Worm (Caenorhabditis elegans): Measurements from ENCODE around the gene ifc-1.

ifc-1 gene

ce11 chrV:2875422-2875821 is 5.8 kb upstream of the ifc-1 start, which contains the start of gene folt-2:
TSS of gene folt-2 (minus strand) at chrV:2875600.
- no peak for TF ChIP-seq unc-62 (GFP tag; optimal IDR thresholded peaks at IDR 0.05)

ce11 chrV:2876188-2876831 is 4.9 kb upstream of the ifc-1 start:
- no peak for TF ChIP-seq unc-62 (GFP tag; optimal IDR thresholded peaks at IDR 0.05)

- TF ChIP-seq unc-62 (GFP tag; optimal IDR thresholded peaks at IDR 0.05) = no peak
These were observed 3.7 kb upstream of the ifc-1 start, which contains the start of gene F37B4.10 for ce11 chrV:2877509-2877908. TSS of gene F37B4.10 (minus strand) at chrV:2877609.

ce11 chrV:2879801-2880200 is 1.4 kb upstream of the ifc-1 start, which contains the start of gene str-39:
TSS of gene str-39 (minus strand) at chrV:2879901.
- TF ChIP-seq unc-62 (GFP tag; optimal IDR thresholded peaks at IDR 0.05) = no peak

ce11 chrV:2880356-2880755 is 837 bp upstream of the ifc-1 start:
- TF ChIP-seq unc-62 (GFP tag; optimal IDR thresholded peaks at IDR 0.05) = no peak

ce11 chrV:2881565-2881964 is 372 bp downstream of the ifc-1 start:
- TF ChIP-seq unc-62 (GFP tag; optimal IDR thresholded peaks at IDR 0.05) = no peak

ce11 chrV:2883097-2883496 is 1.9 kb downstream of the ifc-1 start:
- TF ChIP-seq unc-62 (GFP tag; optimal IDR thresholded peaks at IDR 0.05) = no peak

ce11 chrV:2884411-2884810 is 3.2 kb downstream of the ifc-1 start, which contains the start of gene sre-24:
TSS of gene sre-24 (plus strand) at chrV:2884711.
- TF ChIP-seq unc-62 (GFP tag; optimal IDR thresholded peaks at IDR 0.05) = no peak

ce11 chrV:2888265-2888664 is 7.1 kb downstream of the ifc-1 start:
- no peak for TF ChIP-seq unc-62 (GFP tag; optimal IDR thresholded peaks at IDR 0.05)

- TF ChIP-seq unc-62 (GFP tag; optimal IDR thresholded peaks at IDR 0.05) = no peak
These were observed 7.5 kb downstream of the ifc-1 start, which contains the start of gene srw-4 for ce11 chrV:2888681-2889080. TSS of gene srw-4 (minus strand) at chrV:2888781.

ce11 chrV:2891927-2892326 is 10.7 kb downstream of the ifc-1 start, which contains the start of gene F37B4.15:
TSS of gene F37B4.15 (plus strand) at chrV:2892227.
- no peak for TF ChIP-seq unc-62 (GFP tag; optimal IDR thresholded peaks at IDR 0.05)

- no peak for TF ChIP-seq unc-62 (GFP tag; optimal IDR thresholded peaks at IDR 0.05)
These were observed 11.8 kb downstream of the ifc-1 start, which contains the start of gene srh-127 for ce11 chrV:2892976-2893375. TSS of gene srh-127 (plus strand) at chrV:2893276.

ce11 chrV:2896198-2896660 is 15.0 kb downstream of the ifc-1 start, which contains the start of gene pals-32:
TSS of gene pals-32 (plus strand) at chrV:2896610.
- no peak for TF ChIP-seq unc-62 (GFP tag; optimal IDR thresholded peaks at IDR 0.05)

ce11 chrV:2899867-2900266 is 18.7 kb downstream of the ifc-1 start, which contains the start of gene str-46:
TSS of gene str-46 (minus strand) at chrV:2899967.
- TF ChIP-seq unc-62 (GFP tag; optimal IDR thresholded peaks at IDR 0.05) = no peak

- no peak for TF ChIP-seq unc-62 (GFP tag; optimal IDR thresholded peaks at IDR 0.05)
These were observed 22.0 kb downstream of the ifc-1 start, which contains the start of gene C31B8.7 for ce11 chrV:2903227-2903626. TSS of gene C31B8.7 (minus strand) at chrV:2903327.

ce11 chrV:2909525-2909924 is 28.3 kb downstream of the ifc-1 start, which contains the start of gene zmp-3:
TSS of gene zmp-3 (minus strand) at chrV:2909625.
- TF ChIP-seq unc-62 (GFP tag; optimal IDR thresholded peaks at IDR 0.05) = no peak

ce11 chrV:2912901-2913300 is 31.7 kb downstream of the ifc-1 start, which contains the start of gene C31B8.9:
TSS of gene C31B8.9 (minus strand) at chrV:2913001.
- no peak for TF ChIP-seq unc-62 (GFP tag; optimal IDR thresholded peaks at IDR 0.05)

All from whole organism, dauer.